Worm (Caenorhabditis elegans): ENCODE measurements around the gene glna-2.

glna-2 gene

DNA sequence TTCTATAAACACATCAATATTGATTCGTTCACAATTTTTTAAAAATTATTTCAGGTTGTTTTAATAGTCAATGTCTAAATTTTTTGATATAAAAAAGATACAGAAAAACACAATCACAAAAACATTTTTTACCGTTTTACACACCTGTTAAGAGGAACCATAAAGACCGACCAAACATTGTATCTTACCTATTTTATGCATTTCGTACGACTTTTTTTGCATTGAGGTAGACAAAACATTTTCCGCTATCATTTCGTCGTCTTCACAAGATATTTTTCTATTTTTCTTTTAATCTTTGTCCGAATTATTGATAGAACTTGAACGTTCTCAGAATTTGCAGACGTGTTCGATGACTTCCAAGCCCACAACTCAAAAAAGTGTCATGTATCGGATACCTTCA, at the start of gene glna-2:
Gene glna-2, plus strand, starts transcription at position 301 of the 400 bp plus-strand sequence.
- no peak for TF ChIP-seq daf-16 (GFP tag; optimal IDR thresholded peaks at IDR 0.05)
- peak; percentile 1 for TF ChIP-seq daf-16 (tag; optimal IDR thresholded peaks at IDR 0.05)
- TF ChIP-seq arid-1 (GFP tag; conservative IDR thresholded peaks at IDR 0.05) = no peak

DNA sequence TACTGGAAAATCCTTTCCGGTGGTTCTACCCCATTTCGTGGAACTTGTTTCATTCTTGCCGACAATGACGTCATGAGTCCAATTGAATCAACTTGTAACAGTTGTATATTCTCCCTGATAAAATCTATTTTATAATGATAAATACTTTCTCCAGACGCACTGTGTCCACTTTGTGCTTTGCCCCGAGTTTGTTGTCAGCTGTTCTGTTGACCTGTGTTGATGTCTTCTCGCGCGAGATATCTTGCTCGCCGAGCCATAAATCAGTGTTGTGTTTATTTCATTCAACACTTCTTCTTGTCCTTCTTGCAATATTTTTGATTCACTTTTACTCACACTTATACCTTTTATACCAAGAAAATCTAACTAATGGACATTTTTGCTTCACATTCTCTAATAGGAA, 46.3 kb upstream of the glna-2 start:
- TF ChIP-seq daf-16 (GFP tag; optimal IDR thresholded peaks at IDR 0.05) (peak in 1 of 2 experiments; percentile 52), daf-16 (tag; optimal IDR thresholded peaks at IDR 0.05) (no peak), aha-1 (tag) (peak; percentile 5), dmd-8 (GFP tag; IDR thresholded peaks at IDR 0.05) (no peak), zip-11 (GFP tag; IDR thresholded peaks at IDR 0.05) (no peak)

DNA sequence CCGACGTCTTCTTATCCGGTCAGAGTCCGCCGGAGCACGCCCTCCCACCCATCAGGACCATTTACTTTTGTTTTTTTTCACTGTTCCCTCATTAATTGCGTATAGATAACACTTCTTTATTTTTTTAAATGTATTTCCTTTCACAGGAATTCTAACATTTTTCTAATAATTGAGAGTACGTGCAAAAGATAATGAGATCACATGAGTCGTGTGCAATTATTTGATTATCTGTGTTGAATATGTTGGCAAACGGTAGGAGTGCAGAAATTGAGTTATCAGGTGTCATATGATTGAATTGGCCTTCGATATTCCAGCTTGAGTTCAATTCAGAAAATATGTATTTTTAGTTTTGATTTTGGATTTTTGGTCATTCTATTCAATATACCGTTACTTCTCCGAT, 40.0 kb upstream of the glna-2 start:
- TF ChIP-seq ceh-44 (GFP tag; IDR thresholded peaks at IDR 0.05) (no peak), egl-43 (GFP tag; IDR thresholded peaks at IDR 0.05) (no peak), ztf-7 (tag; optimal IDR thresholded peaks at IDR 0.05) (no peak), nhr-76 (tag; optimal IDR thresholded peaks at IDR 0.05) (no peak), lir-3 (tag; optimal IDR thresholded peaks at IDR 0.05) (no peak), lin-39 (tag; optimal IDR thresholded peaks at IDR 0.05) (no peak), daf-19 (GFP tag; conservative IDR thresholded peaks at IDR 0.05) (no peak), sdz-12 (GFP tag; optimal IDR thresholded peaks at IDR 0.05) (no peak), nhr-28 (tag; optimal IDR thresholded peaks at IDR 0.05) (no peak), daf-12 (tag; optimal IDR thresholded peaks at IDR 0.05) (no peak), fkh-10 (GFP tag; optimal IDR thresholded peaks at IDR 0.05) (no peak), ZK546.5 (tag; optimal IDR thresholded peaks at IDR 0.05) (no peak), ZK337.2 (GFP tag; IDR thresholded peaks at IDR 0.05) (no peak), dmd-8 (GFP tag; IDR thresholded peaks at IDR 0.05) (no peak), nhr-6 (tag; optimal IDR thresholded peaks at IDR 0.05) (no peak), skn-1 (tag; optimal IDR thresholded peaks at IDR 0.05) (no peak), lin-13 (GFP tag; optimal IDR thresholded peaks at IDR 0.05) (no peak)

DNA sequence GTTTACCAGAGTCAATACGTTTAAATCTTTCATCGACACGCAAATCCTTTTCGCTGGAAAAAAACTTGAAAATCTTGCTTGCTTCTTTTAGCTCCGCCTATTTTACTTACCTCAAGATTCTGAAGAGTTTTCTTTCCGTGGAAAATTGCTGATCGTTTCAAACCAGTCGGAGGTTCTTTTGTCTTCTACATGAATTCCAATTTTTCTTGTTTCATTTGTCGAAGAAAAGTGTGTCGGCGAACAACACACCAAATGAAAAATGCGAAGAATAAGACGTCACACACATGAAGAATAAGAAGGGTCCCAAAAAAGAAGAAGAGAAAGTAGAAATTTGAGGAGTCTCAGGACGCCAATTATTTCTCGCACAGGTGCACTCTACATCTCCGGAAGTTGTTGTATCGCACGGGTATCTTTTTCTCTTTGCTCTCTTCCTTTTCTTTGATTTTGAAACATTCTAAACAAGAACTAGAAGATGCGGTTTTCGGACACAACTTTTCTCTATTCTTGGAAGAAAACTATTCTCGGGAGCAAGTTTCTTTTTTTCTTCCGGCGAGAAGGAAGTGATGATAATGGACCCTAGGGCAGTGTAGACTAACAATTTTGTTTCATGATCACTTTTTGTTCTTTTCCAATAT, 34.1 kb upstream of the glna-2 start:
- TF ChIP-seq hif-1 (tag; optimal IDR thresholded peaks at IDR 0.05) (no peak), gei-8 (GFP tag; optimal IDR thresholded peaks at IDR 0.05) (no peak), vab-7 (GFP tag; IDR thresholded peaks at IDR 0.05) (no peak), aha-1 (tag) (peak; percentile 82), unc-62 (GFP tag; optimal IDR thresholded peaks at IDR 0.05 in 1 of 2) (peak in 1 of 2 experiments; percentile 55), unc-62 (tag; optimal IDR thresholded peaks at IDR 0.05) (no peak), Y105C5A.15 (GFP tag; IDR thresholded peaks at IDR 0.05) (no peak)

DNA sequence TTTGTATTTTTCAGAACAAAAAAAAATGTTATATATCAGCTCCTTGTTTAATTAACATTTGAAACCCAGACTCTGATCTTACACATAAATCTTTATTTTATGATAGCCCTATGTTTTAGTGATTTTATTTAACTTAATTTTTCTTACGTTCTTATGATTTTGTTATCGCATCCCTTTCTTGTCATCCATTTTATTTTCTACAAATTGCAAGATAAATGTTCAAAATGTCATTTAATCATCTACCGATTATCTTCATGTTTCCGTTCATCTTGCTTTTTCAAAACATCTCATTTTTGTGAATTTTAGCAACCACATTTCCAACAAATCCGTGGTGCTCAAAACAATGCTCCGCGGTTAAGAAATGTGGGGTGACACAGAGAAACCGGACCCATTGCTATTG, 32.1 kb upstream of the glna-2 start, which contains the start of gene DH11.5:
Gene DH11.5, plus strand, starts transcription at position 301 of the 400 bp plus-strand sequence.
- no peak for TF ChIP-seq lin-39 (tag; optimal IDR thresholded peaks at IDR 0.05)
- no peak for TF ChIP-seq lsy-2 (tag; optimal IDR thresholded peaks at IDR 0.05)

DNA sequence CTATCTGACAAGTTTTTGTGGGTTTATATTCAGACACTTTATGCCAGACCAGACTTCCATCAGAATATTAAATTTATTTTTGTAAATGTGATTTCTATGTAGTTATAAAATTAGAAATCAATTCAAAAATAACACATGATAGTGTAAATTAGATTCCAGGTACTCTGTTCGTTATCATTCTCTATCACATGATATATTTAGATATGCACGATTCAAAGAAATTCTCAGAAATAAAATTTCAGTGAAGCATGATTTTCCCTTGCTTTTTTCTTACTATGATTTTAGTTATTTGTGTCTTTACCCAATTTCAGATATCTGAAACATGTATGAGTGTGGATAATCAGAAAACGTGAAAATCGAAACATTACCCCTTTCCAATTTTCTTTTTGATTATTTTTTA, 30.9 kb upstream of the glna-2 start:
- TF ChIP-seq unc-130 (GFP tag; optimal IDR thresholded peaks at IDR 0.05) (no peak), dmd-8 (GFP tag; IDR thresholded peaks at IDR 0.05) (no peak), fkh-10 (GFP tag; optimal IDR thresholded peaks at IDR 0.05) (no peak), attf-4 (tag; optimal IDR thresholded peaks at IDR 0.05) (no peak), nhr-11 (tag; optimal IDR thresholded peaks at IDR 0.05) (peak; percentile 28), lin-15B (tag; optimal IDR thresholded peaks at IDR 0.05) (no peak), F37D6.2 (tag; optimal IDR thresholded peaks at IDR 0.05) (no peak), ceh-62 (tag; optimal IDR thresholded peaks at IDR 0.05) (no peak)

Data from whole organism, L4 larva.